Fruit fly (Drosophila melanogaster) whole organism, adult: Measurements from ENCODE around the gene CG42322.

Experiments used
- CG11617 ChIP-seq: fragments of 200-800 bp; sonication (Bioruptor generic); optimal IDR thresholded peaks from 2 replicates; lab custom pipeline; 2017; ENCODE audit warnings: mild to moderate bottlenecking, missing biosample characterization, missing genetic modification reagents, missing genetic modification characterization
- CG12768 ChIP-seq: fragments of 200-800 bp; sonication (Bioruptor generic); optimal IDR thresholded peaks from 2 replicates; lab custom pipeline; 2017; ENCODE audit warnings: missing biosample characterization, missing genetic modification characterization, mild to moderate bottlenecking, moderate library complexity, missing genetic modification reagents
- CG33017 ChIP-seq: fragments of 200-800 bp; sonication (Bioruptor generic); optimal IDR thresholded peaks from 2 replicates; lab custom pipeline; 2018; ENCODE audit warnings: missing biosample characterization, mild to moderate bottlenecking, missing genetic modification characterization, moderate library complexity
- Hr96 ChIP-seq: fragments of 200-800 bp; sonication (Bioruptor generic); optimal IDR thresholded peaks from 2 replicates; lab custom pipeline; 2016; ENCODE audit warnings: missing biosample characterization, missing genetic modification characterization
- kay ChIP-seq: fragments of 200-800 bp; sonication (Bioruptor generic); peaks from one replicate; lab custom pipeline; 2016; ENCODE audit warnings: missing biosample characterization, missing genetic modification characterization, borderline replicate concordance
- tj ChIP-seq: fragments of 200-800 bp; sonication (Bioruptor generic); optimal IDR thresholded peaks from 3 replicates; lab custom pipeline; 2017; ENCODE audit warnings: missing biosample characterization, mild to moderate bottlenecking, missing genetic modification characterization, moderate library complexity

DNA sequence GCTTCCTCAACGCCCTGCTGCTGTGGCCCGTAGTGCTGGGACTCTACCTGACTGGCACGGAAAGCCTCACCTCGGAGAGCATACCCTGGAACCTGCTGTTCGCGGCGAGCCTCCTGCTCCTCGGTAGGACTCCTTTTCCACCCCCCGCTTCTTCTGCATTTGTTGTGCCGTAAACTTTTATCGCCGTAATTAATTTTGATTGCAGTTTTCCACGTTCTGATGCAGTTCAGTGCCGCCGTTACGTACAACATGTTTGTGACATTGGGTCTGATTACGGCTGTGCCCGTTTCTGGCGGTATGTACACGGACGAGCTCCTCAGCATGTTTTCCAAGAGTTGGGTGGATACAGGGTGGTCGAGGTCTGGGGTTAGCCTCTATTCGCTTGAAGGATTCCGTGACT, 9.6 kb downstream of the CG42322 start:
- TF ChIP-seq CG12768 (GFP tag; lab: Kevin White, UChicago) (no peak), CG33017 (tag; lab: Kevin White, UChicago) (no peak), kay (no peak), Hr96 (GFP tag; lab: Kevin White, UChicago) (no peak), CG11617 (GFP tag; lab: Kevin White, UChicago) (no peak), tj (GFP tag; lab: Kevin White, UChicago) (no peak)
